Worm (Caenorhabditis elegans): ENCODE data around the gene F30B5.11.

F30B5.11 gene

ce11 chrIV:4247334-4247733 is 27.5 kb upstream of the F30B5.11 start:
- TF ChIP-seq ceh-48 (tag; optimal IDR thresholded peaks at IDR 0.05) (no peak), unc-42 (tag; optimal IDR thresholded peaks at IDR 0.05) (peak; percentile 22), elt-4 (tag; optimal IDR thresholded peaks at IDR 0.05) (no peak), gmeb-2 (tag; optimal IDR thresholded peaks at IDR 0.05) (no peak), ceh-24 (tag; optimal IDR thresholded peaks at IDR 0.05) (no peak), ceh-9 (tag; optimal IDR thresholded peaks at IDR 0.05) (no peak), T23F11.4 (GFP tag; optimal IDR thresholded peaks at IDR 0.05) (no peak)

ce11 chrIV:4246493-4246892 is 26.6 kb upstream of the F30B5.11 start, which contains the start of gene ttr-20:
TSS of gene ttr-20 (plus strand) at chrIV:4246793.
- TF ChIP-seq unc-55 (GFP tag; optimal IDR thresholded peaks at IDR 0.05) (no peak), npax-4 (tag; optimal IDR thresholded peaks at IDR 0.05) (no peak), ceh-48 (tag; optimal IDR thresholded peaks at IDR 0.05) (no peak), unc-3 (GFP tag; conservative IDR thresholded peaks at IDR 0.05) (no peak), unc-3 (tag; optimal IDR thresholded peaks at IDR 0.05) (no peak), ceh-18 (tag; optimal IDR thresholded peaks at IDR 0.05) (no peak), odd-2 (tag; optimal IDR thresholded peaks at IDR 0.05) (no peak), sdc-2 (tag; optimal IDR thresholded peaks at IDR 0.05) (no peak), dve-1 (tag; optimal IDR thresholded peaks at IDR 0.05) (no peak), hlh-13 (GFP tag; optimal IDR thresholded peaks at IDR 0.05) (no peak), ceh-9 (tag; optimal IDR thresholded peaks at IDR 0.05) (no peak), pax-1 (tag; optimal IDR thresholded peaks at IDR 0.05) (no peak), ttx-3 (tag; optimal IDR thresholded peaks at IDR 0.05) (no peak), eyg-1 (tag; optimal IDR thresholded peaks at IDR 0.05) (no peak), syd-9 (tag; optimal IDR thresholded peaks at IDR 0.05) (no peak)

ce11 chrIV:4244510-4244909 is 24.6 kb upstream of the F30B5.11 start, which contains the start of gene col-34:
TSS of gene col-34 (minus strand) at chrIV:4244610.
- TF ChIP-seq K09A11.1 (tag; optimal IDR thresholded peaks at IDR 0.05; ENCODE audit: insufficient read depth) (no peak), ceh-48 (tag; optimal IDR thresholded peaks at IDR 0.05) (no peak), pax-1 (tag; optimal IDR thresholded peaks at IDR 0.05) (no peak), ceh-45 (GFP tag; IDR thresholded peaks at IDR 0.05) (no peak), ceh-24 (tag; optimal IDR thresholded peaks at IDR 0.05) (no peak), tbx-7 (tag; optimal IDR thresholded peaks at IDR 0.05) (no peak), ceh-2 (tag; optimal IDR thresholded peaks at IDR 0.05) (no peak), sdc-2 (tag; optimal IDR thresholded peaks at IDR 0.05) (no peak)

- TF ChIP-seq rnt-1 (tag; optimal IDR thresholded peaks at IDR 0.05): no peak
- no peak for TF ChIP-seq ceh-9 (tag; optimal IDR thresholded peaks at IDR 0.05)
- no peak for TF ChIP-seq ceh-19 (GFP tag; optimal IDR thresholded peaks at IDR 0.05)
- TF ChIP-seq nhr-11 (tag; optimal IDR thresholded peaks at IDR 0.05): no peak
- no peak for TF ChIP-seq ceh-24 (tag; optimal IDR thresholded peaks at IDR 0.05)
- TF ChIP-seq ceh-2 (tag; optimal IDR thresholded peaks at IDR 0.05): no peak
- TF ChIP-seq pag-3 (tag; optimal IDR thresholded peaks at IDR 0.05; ENCODE audit: borderline replicate concordance): no peak
- peak; percentile 18 for TF ChIP-seq hlh-6 (tag; optimal IDR thresholded peaks at IDR 0.05)
- no peak for TF ChIP-seq pha-2 (tag; optimal IDR thresholded peaks at IDR 0.05)
- no peak for TF ChIP-seq eyg-1 (tag; optimal IDR thresholded peaks at IDR 0.05)
- no peak for TF ChIP-seq unc-3 (GFP tag; conservative IDR thresholded peaks at IDR 0.05)
- no peak for TF ChIP-seq unc-3 (tag; optimal IDR thresholded peaks at IDR 0.05)
- TF ChIP-seq dmd-4 (tag; optimal IDR thresholded peaks at IDR 0.05; ENCODE audit: borderline replicate concordance): peak; percentile 95
- peak; percentile 20 for TF ChIP-seq sdc-2 (tag; optimal IDR thresholded peaks at IDR 0.05)
- no peak for TF ChIP-seq unc-42 (tag; optimal IDR thresholded peaks at IDR 0.05)
- TF ChIP-seq ref-2 (tag; optimal IDR thresholded peaks at IDR 0.05): no peak
These were observed 24.0 kb upstream of the F30B5.11 start for ce11 chrIV:4243830-4244406.

ce11 chrIV:4236671-4237070 is 16.8 kb upstream of the F30B5.11 start:
- TF ChIP-seq C38D4.7 (GFP tag; optimal IDR thresholded peaks at IDR 0.05) (no peak), ama-1 (optimal IDR thresholded peaks at IDR 0.05) (no peak), madf-2 (tag; optimal IDR thresholded peaks at IDR 0.05) (no peak), fkh-6 (tag; optimal IDR thresholded peaks at IDR 0.05) (no peak), ceh-24 (tag; optimal IDR thresholded peaks at IDR 0.05) (no peak), pha-4 (tag; optimal IDR thresholded peaks at IDR 0.05) (no peak), npax-4 (tag; optimal IDR thresholded peaks at IDR 0.05) (no peak), pqm-1 (tag; optimal IDR thresholded peaks at IDR 0.05) (no peak), unc-42 (tag; optimal IDR thresholded peaks at IDR 0.05) (no peak), ceh-22 (tag; optimal IDR thresholded peaks at IDR 0.05) (no peak), eyg-1 (tag; optimal IDR thresholded peaks at IDR 0.05) (no peak), sox-2 (GFP tag; IDR thresholded peaks at IDR 0.05) (no peak), unc-3 (GFP tag; conservative IDR thresholded peaks at IDR 0.05) (no peak), unc-3 (tag; optimal IDR thresholded peaks at IDR 0.05) (no peak), unc-86 (tag; optimal IDR thresholded peaks at IDR 0.05) (no peak), F13H6.1 (tag; optimal IDR thresholded peaks at IDR 0.05) (no peak), pax-1 (tag; optimal IDR thresholded peaks at IDR 0.05) (no peak), mec-3 (tag; optimal IDR thresholded peaks at IDR 0.05; ENCODE audit: borderline replicate concordance) (no peak), pha-2 (tag; optimal IDR thresholded peaks at IDR 0.05) (no peak), nhr-11 (tag; optimal IDR thresholded peaks at IDR 0.05) (no peak)

Data from whole organism, late embryonic.